Fruit fly (Drosophila melanogaster): ENCODE measurements around the gene Fhos.

Gene Fhos

dm6 chr3L:8772998-8773684 is 19.7 kb downstream of the Fhos start:
- peak; percentile 85 for TF ChIP-seq CG17801 (GFP tag; optimal IDR thresholded peaks at IDR 0.05; ENCODE audit: partially characterized antibody)

- no peak for TF ChIP-seq CG17801 (GFP tag; optimal IDR thresholded peaks at IDR 0.05; ENCODE audit: partially characterized antibody)
Measured at dm6 chr3L:8773713-8774112, 20.3 kb downstream of the Fhos start.

dm6 chr3L:8774974-8775731 is 21.7 kb downstream of the Fhos start:
- TF ChIP-seq CG17801 (GFP tag; optimal IDR thresholded peaks at IDR 0.05; ENCODE audit: partially characterized antibody), result peak; percentile 85

- no peak for TF ChIP-seq CG17801 (GFP tag; optimal IDR thresholded peaks at IDR 0.05; ENCODE audit: partially characterized antibody)
Measured at dm6 chr3L:8777313-8777924, 24.0 kb downstream of the Fhos start.

dm6 chr3L:8780723-8781296 is 27.4 kb downstream of the Fhos start:
- TF ChIP-seq CG17801 (GFP tag; optimal IDR thresholded peaks at IDR 0.05; ENCODE audit: partially characterized antibody), result no peak

dm6 chr3L:8781993-8782392 is 28.6 kb downstream of the Fhos start:
- TF ChIP-seq CG17801 (GFP tag; optimal IDR thresholded peaks at IDR 0.05; ENCODE audit: partially characterized antibody), result no peak

DNA sequence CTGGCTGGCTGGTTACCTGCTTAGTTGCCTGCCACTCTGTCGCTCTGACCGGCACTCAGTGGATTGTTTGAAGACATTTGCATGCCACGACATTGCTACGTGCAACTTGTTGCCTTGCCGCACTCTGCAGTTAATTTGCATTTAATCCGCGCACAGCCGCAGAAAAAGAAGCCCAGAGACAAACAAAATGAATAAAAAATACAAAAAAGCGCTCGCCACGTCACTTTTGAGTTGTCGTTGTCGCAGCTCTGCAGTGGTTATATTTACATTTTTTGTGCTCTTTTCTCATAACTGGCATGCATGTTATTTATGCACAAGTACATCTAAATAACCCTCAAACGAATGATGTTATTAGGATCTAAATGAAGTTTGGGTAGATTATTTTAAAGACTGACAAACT is 29.9 kb downstream of the Fhos start:
- TF ChIP-seq CG17801 (GFP tag; optimal IDR thresholded peaks at IDR 0.05; ENCODE audit: partially characterized antibody), result no peak

- TF ChIP-seq CG17801 (GFP tag; optimal IDR thresholded peaks at IDR 0.05; ENCODE audit: partially characterized antibody), result no peak
Measured at dm6 chr3L:8787240-8787639, 33.8 kb downstream of the Fhos start.

DNA sequence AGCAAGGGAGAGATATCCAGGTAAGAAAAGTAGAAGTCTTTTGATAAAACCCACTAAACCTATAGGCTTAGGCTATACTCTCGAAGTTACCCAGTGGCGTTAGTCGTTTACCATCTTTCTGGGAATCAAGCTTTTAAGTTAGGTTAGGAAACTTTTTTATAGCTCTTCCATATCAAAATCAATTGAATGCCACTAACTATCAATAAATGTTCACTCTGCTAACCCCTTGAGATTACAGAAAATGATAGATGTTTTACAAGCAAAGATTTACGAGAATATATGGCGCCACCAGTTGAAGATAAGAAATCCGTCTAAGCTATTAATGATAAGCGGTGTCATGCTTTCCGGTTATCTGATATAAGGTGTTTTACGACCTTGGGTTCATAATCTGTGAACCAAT is 34.3 kb downstream of the Fhos start:
- no peak for TF ChIP-seq CG17801 (GFP tag; optimal IDR thresholded peaks at IDR 0.05; ENCODE audit: partially characterized antibody)

dm6 chr3L:8788445-8788844 is 35.0 kb downstream of the Fhos start, which contains the start of gene Acbp5:
Acbp5 (minus strand) TSS chr3L:8788545.
- TF ChIP-seq CG17801 (GFP tag; optimal IDR thresholded peaks at IDR 0.05; ENCODE audit: partially characterized antibody), result no peak

dm6 chr3L:8798129-8798528 is 44.7 kb downstream of the Fhos start:
- no peak for TF ChIP-seq CG17801 (GFP tag; optimal IDR thresholded peaks at IDR 0.05; ENCODE audit: partially characterized antibody)

DNA sequence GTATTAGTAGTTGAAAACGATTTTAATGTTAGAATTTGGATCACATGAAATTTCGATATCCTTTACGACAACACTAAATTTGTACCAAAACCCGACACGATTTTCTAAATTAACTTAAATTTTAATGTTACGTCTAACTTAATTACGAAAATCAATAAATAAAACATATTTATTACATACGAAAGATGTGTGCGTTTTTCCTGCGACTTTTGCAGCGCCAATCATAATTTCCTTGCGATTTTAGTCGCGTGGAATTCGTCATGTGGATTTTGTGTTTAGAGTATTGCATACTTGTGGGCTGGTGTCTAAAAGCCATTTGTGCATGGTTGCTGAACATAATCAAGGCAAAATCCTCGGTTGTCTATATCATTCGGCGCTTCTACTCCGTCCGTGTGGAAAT is 45.1 kb downstream of the Fhos start:
- TF ChIP-seq CG17801 (GFP tag; optimal IDR thresholded peaks at IDR 0.05; ENCODE audit: partially characterized antibody), result no peak

DNA sequence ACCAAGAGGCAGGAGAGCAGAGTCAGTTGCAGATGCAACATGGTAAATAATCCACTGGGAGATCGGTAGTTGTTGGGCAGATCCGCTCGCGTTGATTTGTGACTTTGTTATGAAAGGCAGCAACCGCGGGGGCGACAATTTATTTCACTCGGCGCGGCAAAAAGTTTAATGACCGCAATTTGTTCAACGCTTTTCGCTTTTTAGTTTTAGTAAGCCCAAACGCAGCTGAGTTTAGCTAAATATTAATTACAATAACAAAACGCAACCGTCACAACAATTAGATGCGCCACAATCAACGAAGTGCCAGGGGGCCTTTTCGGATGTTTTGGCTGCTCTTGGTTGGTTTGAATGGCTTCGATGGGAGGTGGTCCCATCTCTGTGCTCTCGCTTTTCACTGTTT is 47.0 kb downstream of the Fhos start, which contains the start of gene CG13310:
Gene CG13310 (minus strand): TSS at position 101 of the 400 bp plus-strand sequence.
- TF ChIP-seq CG17801 (GFP tag; optimal IDR thresholded peaks at IDR 0.05; ENCODE audit: partially characterized antibody), result no peak

DNA sequence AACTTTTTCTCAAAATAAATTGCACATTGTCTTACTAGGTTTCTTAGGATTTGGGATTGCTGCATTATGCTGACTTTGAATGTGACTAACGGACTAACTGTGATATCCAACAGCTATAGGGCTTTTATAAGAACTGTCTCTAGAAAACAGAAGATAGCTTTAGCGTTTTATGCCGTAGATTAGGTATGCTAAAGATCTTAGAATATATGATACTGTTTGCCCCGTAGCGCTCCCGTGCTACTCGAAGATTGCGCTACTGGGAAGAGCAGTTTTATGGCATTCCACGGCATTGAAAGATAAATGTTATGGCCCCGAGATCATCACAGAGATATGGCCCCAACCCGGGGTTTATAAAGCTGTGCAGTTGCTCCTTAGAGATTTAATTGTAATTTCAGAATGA is 48.6 kb downstream of the Fhos start, which contains the start of the genes CG13311 and CG34426:
Gene CG13311 (minus strand): TSS at position 101 of the 400 bp plus-strand sequence.
Gene CG34426 (plus strand): TSS at position 400 of the 400 bp plus-strand sequence.
- no peak for TF ChIP-seq CG17801 (GFP tag; optimal IDR thresholded peaks at IDR 0.05; ENCODE audit: partially characterized antibody)

DNA sequence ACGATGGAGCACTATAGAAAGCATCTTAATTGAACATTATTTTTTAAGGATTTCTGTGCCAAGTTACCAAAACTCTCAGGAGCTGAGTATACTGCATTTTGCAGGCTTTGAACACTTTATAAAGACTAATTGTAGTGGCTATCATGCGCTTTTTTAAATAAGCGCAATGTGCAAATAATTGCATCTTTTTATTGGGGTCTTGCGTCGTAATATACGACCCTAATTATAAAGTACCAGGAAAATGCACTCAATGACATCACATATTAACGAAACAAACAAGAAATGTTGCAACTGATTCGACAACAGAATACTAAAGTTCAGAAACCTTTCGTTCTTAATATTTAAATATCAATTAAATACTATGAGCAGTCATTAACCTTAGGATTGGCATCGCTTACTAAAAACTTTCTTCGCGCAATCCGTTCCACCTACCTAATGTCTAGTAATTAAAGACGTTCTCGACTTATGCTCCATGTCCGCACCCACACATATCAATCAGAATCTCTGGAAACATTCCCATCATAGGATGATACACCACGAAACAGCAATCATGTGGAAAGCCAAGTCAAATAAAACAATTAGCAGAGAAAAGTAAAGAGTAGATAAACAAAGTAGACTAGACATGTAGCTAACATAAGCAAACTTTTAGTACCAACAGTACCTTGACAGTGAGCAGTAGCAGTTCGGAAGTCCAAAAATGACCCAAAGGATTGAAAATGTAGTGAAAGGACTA is 50.8 kb downstream of the Fhos start, which contains the start of the genes CG32023 and CG34427:
Gene CG32023 (minus strand): TSS at position 101 of the 733 bp plus-strand sequence.
Gene CG34427 (plus strand): TSS at position 683 of the 733 bp plus-strand sequence.
- TF ChIP-seq CG17801 (GFP tag; optimal IDR thresholded peaks at IDR 0.05; ENCODE audit: partially characterized antibody), result no peak

Measured in ovary, adult (tissue).